Worm (Caenorhabditis elegans) whole organism, L4/young adult: ENCODE results near the gene col-8.

Source experiments
- W03F9.2 ChIP-seq: fragments of 150-350 bp; optimal IDR thresholded peaks from 2 replicates; lab custom pipeline; 2014; ENCODE audit warnings: missing biosample characterization, missing genetic modification characterization
- dao-5 ChIP-seq: sonication (generic microtip); optimal IDR thresholded peaks from 2 replicates; lab custom pipeline; 2016; ENCODE audit warnings: missing genotype, missing genetic modification characterization, moderate library complexity, missing compliant biosample characterization
- him-1 ChIP-seq: sonication (generic microtip); optimal IDR thresholded peaks from 2 replicates; lab custom pipeline; 2016; ENCODE audit warnings: missing genotype, missing genetic modification reagents, missing genetic modification characterization, missing compliant biosample characterization

DNA sequence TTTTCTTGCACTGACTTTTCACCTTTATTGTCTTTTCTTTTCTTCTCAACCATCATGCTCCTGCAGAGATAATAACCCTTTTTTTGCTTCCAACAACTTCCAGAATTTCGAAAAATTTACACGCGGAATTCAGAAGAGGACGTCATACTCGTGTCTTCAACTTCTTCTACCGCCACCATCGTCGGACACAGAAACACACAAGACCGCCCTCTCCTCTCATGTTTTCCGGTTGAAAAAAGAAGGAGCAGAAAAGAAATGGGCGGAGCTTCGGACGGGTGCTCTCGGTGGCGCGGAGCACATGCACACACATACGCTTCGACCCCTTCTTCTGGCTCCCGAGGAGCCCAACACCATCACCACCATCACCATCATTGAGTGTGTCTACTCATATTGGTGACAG is 11.6 kb downstream of the col-8 start, which contains the start of gene lgc-38:
- TF ChIP-seq him-1 (no peak), W03F9.2 (no peak), dao-5 (tag; lab: Kevin White, UChicago) (no peak)
